Worm (Caenorhabditis elegans) whole organism, L4/young adult: ENCODE data around the gene Y105C5B.18.

Experiments
- W03F9.2 ChIP-seq: fragments of 150-350 bp; optimal IDR thresholded peaks from 2 replicates; lab custom pipeline; 2014; ENCODE audit warnings: missing biosample characterization, missing genetic modification characterization
- dao-5 ChIP-seq: sonication (generic microtip); optimal IDR thresholded peaks from 2 replicates; lab custom pipeline; 2016; ENCODE audit warnings: missing genotype, missing genetic modification characterization, moderate library complexity, missing compliant biosample characterization
- him-1 ChIP-seq: sonication (generic microtip); optimal IDR thresholded peaks from 2 replicates; lab custom pipeline; 2016; ENCODE audit warnings: missing genotype, missing genetic modification reagents, missing genetic modification characterization, missing compliant biosample characterization

- no peak for TF ChIP-seq him-1 (tag; lab: Kevin White, UChicago)
- TF ChIP-seq dao-5 (tag; lab: Kevin White, UChicago) = no peak
- TF ChIP-seq W03F9.2 = no peak
Measured at ce11 chrIV:15953689-15954088, 10.7 kb upstream of the Y105C5B.18 start.
